Worm (Caenorhabditis elegans) whole organism, young adult: ENCODE results near the gene fkh-4.
A peak's percentile ranks its signal among the peaks of the same experiment; 100 is the strongest.

Source experiments
- B0019.2 ChIP-seq: fragments of 200-800 bp; sonication (Bioruptor generic); conservative IDR thresholded peaks from 2 replicates; pipeline ENCODE4 v1.3.6; 2022; ENCODE audit warnings: missing genetic modification reagents, missing genetic modification characterization, missing compliant biosample characterization
- B0035.1 ChIP-seq: sonication (generic microtip); optimal IDR thresholded peaks from 2 replicates; lab custom pipeline; 2016; ENCODE audit warnings: missing genetic modification characterization, mild to moderate bottlenecking, missing compliant biosample characterization, missing genotype, missing genetic modification reagents
- B0261.1 ChIP-seq: sonication (generic microtip); optimal IDR thresholded peaks from 2 replicates; lab custom pipeline; 2016; ENCODE audit warnings: mild to moderate bottlenecking, missing genetic modification characterization, moderate library complexity, missing compliant biosample characterization
- C06A6.2 ChIP-seq: fragments of 200-800 bp; sonication (Bioruptor generic); conservative IDR thresholded peaks from 2 replicates; pipeline ENCODE4 v1.3.6; 2022; ENCODE audit warnings: missing genetic modification characterization, missing compliant biosample characterization
- D2030.7 ChIP-seq: fragments of 200-800 bp; sonication (Bioruptor generic); IDR thresholded peaks from 2 replicates; pipeline ENCODE4 v1.3.6; 2022; ENCODE audit warnings: missing genetic modification reagents, missing genetic modification characterization, missing compliant biosample characterization
- F23B12.7 ChIP-seq: sonication (generic microtip); optimal IDR thresholded peaks from 2 replicates; lab custom pipeline; 2017; ENCODE audit warnings: missing genetic modification characterization, mild to moderate bottlenecking, missing compliant biosample characterization, antibody characterized with exemption, moderate library complexity; ENCODE audit not compliant: insufficient read depth
- F33H1.4 ChIP-seq: fragments of 200-800 bp; sonication (Bioruptor generic); IDR thresholded peaks from 2 replicates; pipeline ENCODE4 v1.3.6; 2022; ENCODE audit warnings: missing genetic modification reagents, missing genetic modification characterization, missing compliant biosample characterization
- F37B4.10 ChIP-seq: fragments of 200-800 bp; sonication (Bioruptor generic); IDR thresholded peaks from 2 replicates; pipeline ENCODE4 v1.3.6; 2022; ENCODE audit warnings: missing genetic modification characterization, missing compliant biosample characterization
- F49E8.2 ChIP-seq: sonication (generic microtip); optimal IDR thresholded peaks from 3 replicates; lab custom pipeline; 2017; ENCODE audit warnings: missing genetic modification characterization, mild to moderate bottlenecking, missing compliant biosample characterization, antibody characterized with exemption, moderate library complexity; ENCODE audit not compliant: insufficient read depth
- K11D2.4 ChIP-seq: fragments of 200-800 bp; sonication (Bioruptor generic); IDR thresholded peaks from 2 replicates; pipeline ENCODE4 v1.3.6; 2022; ENCODE audit warnings: missing genetic modification reagents, missing genetic modification characterization, missing compliant biosample characterization
- T07F8.4 ChIP-seq: sonication (generic microtip); optimal IDR thresholded peaks from 2 replicates; lab custom pipeline; 2016; ENCODE audit warnings: mild to moderate bottlenecking, missing genetic modification characterization, moderate library complexity, missing compliant biosample characterization
- ZK185.1 ChIP-seq: sonication (generic microtip); optimal IDR thresholded peaks from 2 replicates; lab custom pipeline; 2016; ENCODE audit warnings: mild to moderate bottlenecking, missing genetic modification characterization, missing compliant biosample characterization; ENCODE audit not compliant: poor library complexity, severe bottlenecking
- atf-7 ChIP-seq: sonication (generic microtip); optimal IDR thresholded peaks from 2 replicates; lab custom pipeline; 2017; ENCODE audit warnings: mild to moderate bottlenecking, missing genetic modification characterization, missing compliant biosample characterization
- cebp-1 ChIP-seq, 2 experiments: fragments of 200-800 bp in 1 of 2; sonication (Bioruptor generic) in 1 of 2; sonication (generic microtip) in 1 of 2; IDR thresholded peaks in 1 of 2; optimal IDR thresholded peaks in 1 of 2; 2 replicates each; pipeline versions ENCODE4 v1.3.6 to Lab custom; 2017 to 2022; ENCODE audit warnings: missing compliant biosample characterization in 2 of 2, missing genetic modification characterization in 2 of 2, mild to moderate bottlenecking in 1 of 2, missing genetic modification reagents in 1 of 2, moderate library complexity in 1 of 2
- ceh-79 ChIP-seq: sonication (generic microtip); optimal IDR thresholded peaks from 2 replicates; lab custom pipeline; 2017; ENCODE audit warnings: mild to moderate bottlenecking, missing genetic modification characterization, missing compliant biosample characterization
- dpff-1 ChIP-seq: sonication (generic microtip); optimal IDR thresholded peaks from 2 replicates; lab custom pipeline; 2017; ENCODE audit warnings: mild to moderate bottlenecking, missing genetic modification characterization, missing compliant biosample characterization
- efl-1 ChIP-seq: fragments of 150-350 bp; optimal IDR thresholded peaks from 2 replicates; lab custom pipeline; 2014; ENCODE audit warnings: missing biosample characterization, missing genetic modification reagents, missing genetic modification characterization
- egrh-3 ChIP-seq: fragments of 200-800 bp; sonication (Bioruptor generic); IDR thresholded peaks from 2 replicates; pipeline ENCODE4 v1.3.6; 2022; ENCODE audit warnings: missing genetic modification reagents, missing genetic modification characterization, missing compliant biosample characterization
- ekl-4 ChIP-seq: fragments of 200-800 bp; sonication (Bioruptor generic); IDR thresholded peaks from 2 replicates; pipeline ENCODE4 v1.3.6; 2022; ENCODE audit warnings: missing genetic modification reagents, missing genetic modification characterization, missing compliant biosample characterization
- gei-17 ChIP-seq: fragments of 200-800 bp; sonication (Bioruptor generic); optimal IDR thresholded peaks from 2 replicates; lab custom pipeline; 2018; ENCODE audit warnings: mild to moderate bottlenecking, missing genetic modification characterization, missing compliant biosample characterization
- hlh-26 ChIP-seq: fragments of 200-800 bp; sonication (Bioruptor generic); conservative IDR thresholded peaks from 2 replicates; pipeline ENCODE4 v1.3.6; 2022; ENCODE audit warnings: missing genetic modification reagents, missing genetic modification characterization, missing compliant biosample characterization
- hmg-1.2 ChIP-seq: fragments of 200-800 bp; sonication (Bioruptor generic); IDR thresholded peaks from 2 replicates; pipeline ENCODE4 v1.3.6; 2022; ENCODE audit warnings: missing genetic modification reagents, missing genetic modification characterization, missing compliant biosample characterization
- lag-1 ChIP-seq: fragments of 200-800 bp; sonication (Bioruptor generic); IDR thresholded peaks from 2 replicates; pipeline ENCODE4 v1.3.6; 2022; ENCODE audit warnings: missing genetic modification reagents, missing genetic modification characterization, missing compliant biosample characterization
- let-607 ChIP-seq, 2 experiments: fragments of 200-800 bp in 1 of 2; sonication (Bioruptor generic) in 1 of 2; sonication (generic microtip) in 1 of 2; optimal IDR thresholded peaks; 2 replicates each; lab custom pipeline; 2016 to 2018; ENCODE audit warnings: mild to moderate bottlenecking in 2 of 2, missing compliant biosample characterization in 2 of 2, missing genetic modification characterization in 2 of 2, moderate library complexity in 2 of 2, missing genotype in 1 of 2
- lin-35 ChIP-seq, 3 experiments: fragments of 150-350 bp in 2 of 3; sonication (generic microtip) in 1 of 3; optimal IDR thresholded peaks; 2 replicates each; lab custom pipeline; 2014 to 2018; ENCODE audit warnings: missing biosample characterization in 3 of 3, missing genetic modification characterization in 3 of 3, missing genetic modification reagents in 3 of 3
- madf-8 ChIP-seq: fragments of 200-800 bp; sonication (Bioruptor generic); conservative IDR thresholded peaks from 2 replicates; pipeline ENCODE4 v1.3.6; 2022; ENCODE audit warnings: missing genetic modification reagents, missing genetic modification characterization, missing compliant biosample characterization
- mel-28 ChIP-seq: sonication (generic microtip); optimal IDR thresholded peaks from 2 replicates; lab custom pipeline; 2016; ENCODE audit warnings: borderline replicate concordance, mild to moderate bottlenecking, missing genetic modification characterization, missing compliant biosample characterization
- mxl-1 ChIP-seq: sonication (generic microtip); optimal IDR thresholded peaks from 2 replicates; lab custom pipeline; 2016; ENCODE audit warnings: missing genetic modification characterization, missing compliant biosample characterization
- nfya-2 ChIP-seq: fragments of 200-800 bp; sonication (Bioruptor generic); IDR thresholded peaks from 2 replicates; pipeline ENCODE4 v1.3.6; 2022; ENCODE audit warnings: missing genetic modification reagents, missing genetic modification characterization, missing compliant biosample characterization
- nhr-179 ChIP-seq: sonication (generic microtip); optimal IDR thresholded peaks from 2 replicates; lab custom pipeline; 2016; ENCODE audit warnings: mild to moderate bottlenecking, missing genetic modification characterization, missing compliant biosample characterization
- nhr-80 ChIP-seq: sonication (generic microtip); optimal IDR thresholded peaks from 2 replicates; lab custom pipeline; 2016; ENCODE audit warnings: missing genetic modification characterization, missing compliant biosample characterization
- nhr-90 ChIP-seq: sonication (generic microtip); optimal IDR thresholded peaks from 2 replicates; lab custom pipeline; 2016; ENCODE audit warnings: missing genotype, mild to moderate bottlenecking, missing genetic modification characterization, missing compliant biosample characterization
- snpc-3.4 ChIP-seq: sonication (generic microtip); optimal IDR thresholded peaks from 2 replicates; lab custom pipeline; 2017; ENCODE audit warnings: missing genetic modification characterization, mild to moderate bottlenecking, missing compliant biosample characterization, antibody characterized with exemption, moderate library complexity, missing genotype, missing genetic modification reagents
- snpc-4 ChIP-seq, 5 experiments: fragments of 150-350 bp in 1 of 5; sonication (generic microtip) in 4 of 5; optimal IDR thresholded peaks; 2 replicates each; lab custom pipeline; 2014 to 2018; ENCODE audit warnings: missing genetic modification characterization in 5 of 5, missing biosample characterization in 3 of 5, antibody characterized with exemption in 2 of 5, mild to moderate bottlenecking in 2 of 5, missing compliant biosample characterization in 2 of 5, missing genotype in 2 of 5, moderate library complexity in 2 of 5, missing genetic modification reagents in 1 of 5
- tlf-1 ChIP-seq: fragments of 200-800 bp; sonication (Bioruptor generic); optimal IDR thresholded peaks from 2 replicates; lab custom pipeline; 2018; ENCODE audit warnings: mild to moderate bottlenecking, missing genetic modification characterization, missing compliant biosample characterization
- unc-130 ChIP-seq: sonication (generic microtip); optimal IDR thresholded peaks from 2 replicates; lab custom pipeline; 2016; ENCODE audit warnings: missing genetic modification reagents, missing genetic modification characterization, missing compliant biosample characterization
- unc-62 ChIP-seq: fragments of 150-350 bp; optimal IDR thresholded peaks from 2 replicates; lab custom pipeline; 2014; ENCODE audit warnings: missing biosample characterization, missing genetic modification reagents, missing genetic modification characterization
- ztf-18 ChIP-seq: sonication (generic microtip); optimal IDR thresholded peaks from 2 replicates; lab custom pipeline; 2016; ENCODE audit warnings: missing genotype, mild to moderate bottlenecking, missing genetic modification characterization, missing compliant biosample characterization
- ztf-22 ChIP-seq: fragments of 200-800 bp; sonication (Bioruptor generic); optimal IDR thresholded peaks from 2 replicates; lab custom pipeline; 2018; ENCODE audit warnings: mild to moderate bottlenecking, missing genetic modification characterization, moderate library complexity, missing compliant biosample characterization
- ztf-28 ChIP-seq: fragments of 200-800 bp; sonication (Bioruptor generic); IDR thresholded peaks from 2 replicates; pipeline ENCODE4 v1.3.6; 2022; ENCODE audit warnings: missing genetic modification reagents, missing genetic modification characterization, missing compliant biosample characterization
- ztf-6 ChIP-seq: fragments of 200-800 bp; sonication (Bioruptor generic); IDR thresholded peaks from 2 replicates; pipeline ENCODE4 v1.3.6; 2022; ENCODE audit warnings: missing genetic modification reagents, missing genetic modification characterization, missing compliant biosample characterization

fkh-4 gene

DNA sequence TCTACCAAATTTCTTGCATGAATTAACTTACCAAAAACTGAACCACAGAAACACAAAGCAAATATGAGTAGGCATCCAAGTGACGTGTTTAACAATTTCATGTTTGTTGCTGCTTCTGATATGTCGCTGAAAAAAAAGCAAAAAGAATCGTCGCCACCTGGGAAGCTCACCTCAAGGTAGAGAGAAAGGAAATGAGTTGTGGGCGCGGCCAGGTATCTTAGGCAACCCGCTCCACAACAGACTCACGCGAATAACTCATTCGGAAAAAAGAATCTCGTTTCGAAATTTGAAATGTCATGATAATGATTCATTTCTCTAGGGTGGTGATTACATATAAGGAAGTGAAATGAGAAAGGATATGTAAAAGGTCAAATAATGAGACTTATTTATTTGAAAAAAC, 33.7 kb downstream of the fkh-4 start, which contains the start of gene irld-2:
irld-2 (minus strand) TSS at position 101 of the 400 bp plus-strand sequence.
- TF ChIP-seq efl-1 (GFP tag; lab: Kevin White, UChicago), result no peak
- no peak for TF ChIP-seq T07F8.4 (tag; lab: Kevin White, UChicago)
- no peak for TF ChIP-seq B0261.1
- TF ChIP-seq B0035.1, result no peak
- TF ChIP-seq F37B4.10 (GFP tag; lab: Robert Waterston, UW), result no peak
- TF ChIP-seq B0019.2 (GFP tag; lab: Robert Waterston, UW), result no peak
- TF ChIP-seq F49E8.2, result no peak
- TF ChIP-seq cebp-1 (GFP tag; IDR thresholded peaks at IDR 0.05; lab: Robert Waterston, UW), result no peak
- no peak for TF ChIP-seq cebp-1 (tag; optimal IDR thresholded peaks at IDR 0.05; lab: Kevin White, UChicago)
- TF ChIP-seq dpff-1 (tag; lab: Kevin White, UChicago), result no peak
- no peak for TF ChIP-seq nhr-179
- no peak for TF ChIP-seq unc-130 (GFP tag; lab: Kevin White, UChicago)
- TF ChIP-seq hmg-1.2 (GFP tag; lab: Robert Waterston, UW), result no peak
- no peak for TF ChIP-seq C06A6.2 (GFP tag; lab: Robert Waterston, UW)
- TF ChIP-seq unc-62, result no peak
- TF ChIP-seq ztf-22 (GFP tag; lab: Kevin White, UChicago), result no peak

DNA sequence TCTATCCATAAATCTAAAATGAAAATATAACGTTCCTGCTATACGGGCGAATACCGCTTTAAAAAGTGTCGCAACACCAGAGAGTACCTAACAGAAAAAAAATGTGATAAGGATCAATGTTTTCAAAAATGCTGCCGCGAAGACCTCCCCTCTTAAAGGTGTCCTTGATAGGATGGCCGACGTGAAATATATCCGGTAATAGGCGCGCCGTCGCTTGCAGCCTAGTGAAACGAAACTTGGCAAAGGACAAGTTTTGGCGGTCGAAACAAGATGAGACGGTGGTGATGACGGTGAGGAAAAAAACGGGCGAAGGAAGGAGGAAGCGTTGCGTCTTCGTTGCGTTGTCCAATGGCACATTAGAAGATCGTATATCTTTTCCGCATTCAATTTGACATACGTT, 39.8 kb downstream of the fkh-4 start:
- TF ChIP-seq ztf-18 (tag; lab: Kevin White, UChicago), result no peak
- no peak for TF ChIP-seq B0035.1
- no peak for TF ChIP-seq atf-7 (tag; lab: Kevin White, UChicago)
- no peak for TF ChIP-seq nhr-80
- no peak for TF ChIP-seq snpc-3.4 (tag; lab: Kevin White, UChicago)
- no peak for TF ChIP-seq lin-35 (GFP tag; optimal IDR thresholded peaks at IDR 0.05; lab: Kevin White, UChicago)
- TF ChIP-seq ztf-6, result no peak

DNA sequence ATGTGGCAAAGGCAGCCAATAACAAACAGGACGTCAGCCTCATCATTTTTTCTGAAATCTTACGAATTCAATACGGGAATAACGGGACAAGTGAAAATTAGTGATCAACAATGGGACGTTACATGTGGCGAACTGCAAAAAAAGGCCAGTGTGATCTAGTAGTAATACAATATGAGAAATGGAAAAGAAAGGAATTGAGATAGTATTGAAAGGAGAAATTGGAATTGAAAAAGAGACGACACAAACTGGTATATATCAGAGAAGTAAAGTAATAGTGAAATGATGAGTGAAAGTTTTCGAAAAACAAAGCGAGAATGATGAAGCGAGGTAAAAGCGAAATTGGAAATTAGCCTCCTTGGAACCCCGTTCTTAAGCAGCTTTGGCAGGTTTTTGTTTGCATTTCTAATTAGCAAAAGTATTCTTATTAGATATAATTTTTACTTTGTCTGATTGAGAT, 41.1 kb downstream of the fkh-4 start, which contains the start of gene C49F8.3:
C49F8.3 (minus strand) TSS at position 51 of the 457 bp plus-strand sequence.
- TF ChIP-seq nhr-90 (tag; lab: Kevin White, UChicago) (no peak), let-607 (tag; optimal IDR thresholded peaks at IDR 0.05; lab: Kevin White, UChicago) (peak in 1 of 2 experiments; percentile 63)
- TF ChIP-seq, all 124 proteins: peak for 1

DNA sequence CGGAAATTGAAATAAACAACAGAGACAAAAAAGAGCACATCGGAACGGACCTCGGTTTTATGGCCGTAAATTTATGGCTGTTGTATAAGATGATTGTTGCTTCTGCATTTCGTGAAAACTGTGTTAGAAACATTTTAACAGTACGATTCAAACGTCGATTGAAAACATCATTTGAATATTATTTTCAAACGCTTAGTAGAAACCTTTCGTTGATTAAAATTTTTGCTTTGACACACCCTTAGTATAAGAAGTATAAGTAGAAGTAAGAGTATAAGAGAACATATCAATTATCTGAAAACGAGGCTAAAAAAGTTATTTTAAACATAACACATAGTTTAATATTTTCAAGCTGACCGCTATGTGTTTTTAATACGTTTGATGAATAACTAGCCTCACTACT, 43.9 kb downstream of the fkh-4 start:
- no peak for TF ChIP-seq F33H1.4 (GFP tag; lab: Robert Waterston, UW)
- no peak for TF ChIP-seq K11D2.4 (GFP tag; lab: Robert Waterston, UW)
- TF ChIP-seq ekl-4 (GFP tag; lab: Robert Waterston, UW), result no peak
- TF ChIP-seq mxl-1 (tag; lab: Kevin White, UChicago), result no peak
- no peak for TF ChIP-seq ztf-22 (GFP tag; lab: Kevin White, UChicago)
- no peak for TF ChIP-seq lag-1 (GFP tag; lab: Robert Waterston, UW)
- no peak for TF ChIP-seq F23B12.7
- no peak for TF ChIP-seq ztf-28
- no peak for TF ChIP-seq gei-17 (GFP tag; lab: Kevin White, UChicago)
- no peak for TF ChIP-seq D2030.7 (GFP tag; lab: Robert Waterston, UW)
- TF ChIP-seq, all 124 proteins: peak for 0

DNA sequence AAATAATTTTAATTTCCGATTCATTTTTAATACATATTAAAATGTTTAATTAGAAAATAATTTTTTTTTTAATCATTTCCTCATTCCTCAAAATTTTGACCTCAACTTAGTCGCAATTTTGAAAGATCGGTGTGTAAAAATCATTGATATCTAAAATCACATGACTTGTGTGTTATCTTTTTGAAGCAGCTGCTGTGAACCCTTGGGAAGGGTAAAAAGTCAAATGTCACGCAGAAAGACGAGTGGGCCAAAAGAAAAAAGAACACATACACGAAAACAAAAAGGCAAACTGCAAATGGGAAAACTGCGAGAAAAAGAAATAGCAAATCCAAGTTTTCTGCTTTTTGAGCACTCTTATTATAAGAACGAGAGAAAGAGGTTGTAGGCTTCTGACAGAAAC, 45.4 kb downstream of the fkh-4 start:
- TF ChIP-seq F37B4.10 (GFP tag; lab: Robert Waterston, UW), result no peak
- TF ChIP-seq hlh-26 (GFP tag; lab: Robert Waterston, UW), result no peak
- TF ChIP-seq tlf-1, result no peak
- no peak for TF ChIP-seq dpff-1 (tag; lab: Kevin White, UChicago)
- TF ChIP-seq madf-8 (GFP tag; lab: Robert Waterston, UW), result no peak
- TF ChIP-seq nfya-2 (GFP tag; lab: Robert Waterston, UW), result no peak
- no peak for TF ChIP-seq D2030.7 (GFP tag; lab: Robert Waterston, UW)
- TF ChIP-seq ekl-4 (GFP tag; lab: Robert Waterston, UW), result no peak
- no peak for TF ChIP-seq mel-28
- TF ChIP-seq ZK185.1 (tag; lab: Kevin White, UChicago), result no peak
- no peak for TF ChIP-seq snpc-4 (GFP tag; optimal IDR thresholded peaks at IDR 0.05; lab: Kevin White, UChicago)
- TF ChIP-seq snpc-4 (tag; optimal IDR thresholded peaks at IDR 0.05; lab: Kevin White, UChicago), result no peak
- no peak for TF ChIP-seq egrh-3 (GFP tag; lab: Robert Waterston, UW)
- no peak for TF ChIP-seq ceh-79 (tag; lab: Kevin White, UChicago)
- no peak for TF ChIP-seq lag-1 (GFP tag; lab: Robert Waterston, UW)
